Worm (Caenorhabditis elegans): ENCODE results near the gene F15E6.3.

F15E6.3 gene

ce11 chrIV:4247334-4247733 lies 47.4 kb upstream of the F15E6.3 start (continued):
- TF ChIP-seq T26A5.8 (tag; optimal IDR thresholded peaks at IDR 0.05) (no peak), F10E7.11 (tag; optimal IDR thresholded peaks at IDR 0.05) (no peak), mcd-1 (GFP tag; IDR thresholded peaks at IDR 0.05) (no peak; the same call in 1 of the 2 replicates), madf-6 (GFP tag; IDR thresholded peaks at IDR 0.05) (peak; percentile 67), bed-2 (GFP tag; IDR thresholded peaks at IDR 0.05) (no peak), lsl-1 (GFP tag; optimal IDR thresholded peaks at IDR 0.05) (peak; percentile 54), lir-1 (GFP tag; conservative IDR thresholded peaks at IDR 0.05) (no peak), lin-54 (GFP tag; optimal IDR thresholded peaks at IDR 0.05) (peak; percentile 38), nfyb-1 (GFP tag; IDR thresholded peaks at IDR 0.05) (no peak), ceh-100 (GFP tag; IDR thresholded peaks at IDR 0.05) (no peak), egrh-3 (GFP tag; IDR thresholded peaks at IDR 0.05) (no peak), F33H1.4 (GFP tag; IDR thresholded peaks at IDR 0.05) (peak; percentile 90), zfh-2 (GFP tag; conservative IDR thresholded peaks at IDR 0.05) (no peak), hlh-26 (GFP tag; conservative IDR thresholded peaks at IDR 0.05) (no peak), xnd-1 (tag; optimal IDR thresholded peaks at IDR 0.05) (no peak), F39B2.1 (GFP tag; IDR thresholded peaks at IDR 0.05) (no peak), F23B12.7 (tag; optimal IDR thresholded peaks at IDR 0.05; ENCODE audit: insufficient read depth) (peak; percentile 20), snpc-1.3 (tag; optimal IDR thresholded peaks at IDR 0.05; ENCODE audit: insufficient read depth) (no peak), lag-1 (GFP tag; IDR thresholded peaks at IDR 0.05) (no peak), snpc-4 (GFP tag; optimal IDR thresholded peaks at IDR 0.05) (no peak), snpc-4 (tag; optimal IDR thresholded peaks at IDR 0.05) (peak in 1 of 4 experiments; percentile 48), repo-1 (tag; optimal IDR thresholded peaks at IDR 0.05) (no peak), ztf-28 (GFP tag; IDR thresholded peaks at IDR 0.05) (no peak), T07F8.4 (tag; optimal IDR thresholded peaks at IDR 0.05) (no peak), F57A8.1 (GFP tag; optimal IDR thresholded peaks at IDR 0.05) (no peak), let-526 (GFP tag; IDR thresholded peaks at IDR 0.05) (no peak)

- no peak for TF ChIP-seq cebp-1 (GFP tag; IDR thresholded peaks at IDR 0.05)
- TF ChIP-seq cebp-1 (tag; optimal IDR thresholded peaks at IDR 0.05), result peak; percentile 72
- TF ChIP-seq Y95B8A.8 (GFP tag; IDR thresholded peaks at IDR 0.05), result no peak
- TF ChIP-seq lsl-1 (GFP tag; optimal IDR thresholded peaks at IDR 0.05), result peak; percentile 2
Measured at ce11 chrIV:4247770-4248169, 46.9 kb upstream of the F15E6.3 start, which contains the start of gene ama-1. Gene ama-1, plus strand, starts transcription at chrIV:4248070.

DNA sequence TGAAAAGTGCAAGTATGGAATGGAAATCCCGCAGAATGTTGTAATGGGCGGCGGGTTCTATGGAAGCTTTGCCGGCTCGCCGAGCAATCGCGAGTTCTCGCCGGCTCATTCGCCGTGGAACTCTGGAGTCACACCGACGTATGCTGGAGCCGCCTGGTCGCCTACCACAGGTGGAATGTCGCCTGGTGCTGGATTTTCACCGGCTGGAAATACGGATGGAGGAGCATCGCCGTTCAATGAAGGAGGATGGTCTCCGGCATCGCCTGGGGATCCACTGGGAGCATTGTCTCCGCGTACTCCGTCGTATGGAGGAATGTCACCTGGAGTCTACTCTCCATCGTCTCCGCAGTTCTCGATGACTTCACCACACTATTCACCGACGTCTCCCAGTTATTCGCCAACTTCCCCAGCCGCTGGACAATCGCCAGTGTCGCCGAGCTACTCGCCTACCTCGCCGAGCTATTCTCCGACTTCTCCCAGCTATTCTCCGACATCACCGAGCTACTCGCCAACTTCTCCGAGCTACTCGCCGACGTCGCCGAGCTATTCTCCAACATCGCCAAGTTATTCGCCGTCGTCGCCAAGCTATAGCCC lies 39.6 kb upstream of the F15E6.3 start:
- TF ChIP-seq egrh-3 (GFP tag; IDR thresholded peaks at IDR 0.05), result peak; percentile 54; the same call in 1 of the 2 replicates
- TF ChIP-seq sptf-2 (GFP tag; optimal IDR thresholded peaks at IDR 0.05), result peak; percentile 16
- TF ChIP-seq zfh-2 (GFP tag; conservative IDR thresholded peaks at IDR 0.05), result peak; percentile 67
- TF ChIP-seq nfyb-1 (GFP tag; IDR thresholded peaks at IDR 0.05), result no peak
- no peak for TF ChIP-seq tlf-1 (GFP tag; optimal IDR thresholded peaks at IDR 0.05)

ce11 chrIV:4259433-4259832 lies 35.3 kb upstream of the F15E6.3 start:
- TF ChIP-seq lin-35 (GFP tag; optimal IDR thresholded peaks at IDR 0.05) (no peak), dox-1 (GFP tag; IDR thresholded peaks at IDR 0.05) (0 out of 2 replicates have a peak, but pooled peaks have one; percentile 40), nhr-80 (tag; optimal IDR thresholded peaks at IDR 0.05) (peak; percentile 45)
